Fruit fly (Drosophila melanogaster): ENCODE results near the gene CG43390.

CG43390 gene

DNA sequence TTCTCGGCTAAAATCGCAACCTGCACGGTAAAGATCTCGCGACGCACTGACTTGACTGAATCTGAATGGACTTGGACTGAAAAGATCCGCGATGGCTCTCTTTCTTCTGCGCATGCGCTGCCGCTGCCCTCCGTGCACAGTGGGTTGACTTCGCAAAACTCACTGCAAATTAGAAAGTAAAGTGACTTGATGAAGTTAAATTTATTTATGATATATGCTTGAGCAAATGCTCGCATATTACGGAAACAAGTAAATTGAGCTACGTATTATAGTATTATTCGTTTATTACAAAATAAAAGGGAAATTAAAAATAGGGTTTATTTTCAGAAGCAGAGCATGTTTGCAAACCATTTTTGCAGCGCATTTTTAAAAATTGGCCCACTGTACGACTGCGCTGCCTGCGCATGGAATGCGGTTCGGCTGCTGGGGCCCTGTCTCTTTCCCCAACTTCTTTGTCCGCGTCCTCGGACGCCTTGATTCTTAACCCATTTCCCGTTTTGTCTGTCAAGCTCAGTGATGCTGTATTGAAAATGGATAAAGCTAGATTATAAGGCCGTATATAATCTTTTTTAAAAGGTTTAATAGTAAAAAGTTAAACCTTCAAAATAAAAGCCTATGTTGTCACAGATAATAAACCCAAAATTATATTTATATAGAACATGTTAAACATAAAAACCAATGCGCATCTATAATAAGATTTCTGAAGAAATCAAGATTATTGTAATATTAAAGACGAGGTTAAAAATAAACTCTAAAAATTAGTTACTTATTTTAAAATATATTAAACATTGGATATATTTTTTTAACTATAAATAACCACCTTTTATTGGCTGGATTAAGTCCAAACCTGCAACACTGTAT lies 8.2 kb upstream of the CG43390 start, which contains the start of gene rt (continued):
- TF ChIP-seq ken (GFP tag; IDR thresholded peaks at IDR 0.05) (peak; percentile 44; the same call in 1 of the 3 replicates), dmrt99B (tag; optimal IDR thresholded peaks at IDR 0.05) (peak; percentile 53), nau (GFP tag; optimal IDR thresholded peaks at IDR 0.05) (peak; percentile 33), p53 (GFP tag; optimal IDR thresholded peaks at IDR 0.05) (no peak), sug (tag; optimal IDR thresholded peaks at IDR 0.05) (no peak), Ets65A (GFP tag) (peak; percentile 23), CG2202 (tag; optimal IDR thresholded peaks at IDR 0.05) (peak; percentile 55), Ada2b (GFP tag; IDR thresholded peaks at IDR 0.05) (0 out of 2 replicates have a peak, but pooled peaks have one; percentile 32), kah (GFP tag; optimal IDR thresholded peaks at IDR 0.05) (no peak), abd-A (tag; optimal IDR thresholded peaks at IDR 0.05) (no peak), peb (GFP tag; IDR thresholded peaks at IDR 0.05) (peak; percentile 45; the same call in 1 of the 2 replicates), CG6791 (GFP tag; IDR thresholded peaks at IDR 0.05; ENCODE audit: partially characterized antibody) (no peak), Oli (tag; optimal IDR thresholded peaks at IDR 0.05) (peak; percentile 66), Lpt (GFP tag; optimal IDR thresholded peaks at IDR 0.05) (no peak), knrl (GFP tag; IDR thresholded peaks at IDR 0.05; ENCODE audit: partially characterized antibody) (0 out of 3 replicates have a peak, but pooled peaks have one; percentile 19), CG10366 (GFP tag; IDR thresholded peaks at IDR 0.05) (0 out of 2 replicates have a peak, but pooled peaks have one; percentile 16), CG13424 (tag; optimal IDR thresholded peaks at IDR 0.05) (peak; percentile 70), gt (GFP tag; IDR thresholded peaks at IDR 0.05) (no peak), slp2 (GFP tag; optimal IDR thresholded peaks at IDR 0.05) (no peak), CG31388 (GFP tag; optimal IDR thresholded peaks at IDR 0.05) (no peak), CG8359 (GFP tag; optimal IDR thresholded peaks at IDR 0.05; ENCODE audit: borderline replicate concordance) (peak; percentile 37), Fer3 (tag; optimal IDR thresholded peaks at IDR 0.05) (peak; percentile 22), pros (GFP tag; optimal IDR thresholded peaks at IDR 0.05) (no peak), Six4 (GFP tag; optimal IDR thresholded peaks at IDR 0.05) (peak; percentile 41), E2f1 (GFP tag; IDR thresholded peaks at IDR 0.05) (0 out of 2 replicates have a peak, but pooled peaks have one; percentile 51), Sry-β (GFP tag; optimal IDR thresholded peaks at IDR 0.05) (peak; percentile 85), jigr1 (GFP tag; IDR thresholded peaks at IDR 0.05) (peak; percentile 49; the same call in 1 of the 3 replicates), Hsf (GFP tag; optimal IDR thresholded peaks at IDR 0.05) (peak; percentile 63), CG10274 (GFP tag; optimal IDR thresholded peaks at IDR 0.05) (peak; percentile 3), odd (GFP tag; optimal IDR thresholded peaks at IDR 0.05) (peak; percentile 25), CG1529 (GFP tag; optimal IDR thresholded peaks at IDR 0.05) (peak; percentile 56)

DNA sequence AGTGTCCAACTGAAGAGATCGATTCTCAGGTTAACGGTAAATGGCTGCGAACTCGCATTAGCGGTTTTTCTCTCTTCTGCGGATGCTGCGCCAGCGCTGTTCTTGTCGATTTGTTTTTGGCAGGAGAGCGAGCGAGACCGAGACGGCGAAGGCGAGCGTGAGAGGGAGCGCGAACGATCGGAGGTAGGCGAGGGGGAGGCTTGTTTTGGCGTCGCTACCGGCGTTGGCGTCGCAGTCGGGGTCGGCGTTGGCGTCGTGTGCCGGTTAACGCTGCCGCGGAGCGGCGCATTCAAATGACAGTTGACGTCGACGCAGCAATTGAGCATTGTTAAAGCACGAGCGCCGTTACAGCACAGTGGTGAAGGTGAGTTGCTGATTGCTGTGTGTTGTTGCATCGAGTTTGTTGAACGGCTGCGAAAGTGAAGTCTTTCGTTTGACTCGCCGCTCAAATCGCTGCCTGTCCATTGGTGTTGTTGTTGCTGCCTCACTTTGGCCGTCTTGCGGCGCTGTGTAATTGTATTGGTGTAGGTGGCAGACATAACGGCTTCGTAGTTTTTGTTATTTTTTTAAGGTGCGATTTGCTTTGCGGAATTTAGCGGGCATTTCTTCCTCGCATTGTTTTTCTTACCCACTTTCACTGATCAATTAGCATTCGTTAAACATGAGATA lies 7.2 kb upstream of the CG43390 start:
- TF ChIP-seq kni (GFP tag; optimal IDR thresholded peaks at IDR 0.05) (peak; percentile 69), stwl (tag; optimal IDR thresholded peaks at IDR 0.05) (peak; percentile 25), CG17385 (GFP tag; optimal IDR thresholded peaks at IDR 0.05) (no peak), HLHmδ (GFP tag; optimal IDR thresholded peaks at IDR 0.05) (peak; percentile 26), kay (GFP tag; optimal IDR thresholded peaks at IDR 0.05) (no peak), CG31224 (GFP tag; IDR thresholded peaks at IDR 0.05) (no peak), Adf1 (GFP tag; IDR thresholded peaks at IDR 0.05) (peak; percentile 99), so (GFP tag; IDR thresholded peaks at IDR 0.05) (0 out of 3 replicates have a peak, but pooled peaks have one; percentile 7), lab (GFP tag; optimal IDR thresholded peaks at IDR 0.05) (no peak), CG12942 (GFP tag; optimal IDR thresholded peaks at IDR 0.05) (no peak), bbx (GFP tag; IDR thresholded peaks at IDR 0.05; ENCODE audit: partially characterized antibody) (peak; percentile 30; the same call in 1 of the 2 replicates), CG32532 (GFP tag; IDR thresholded peaks at IDR 0.05) (peak; percentile 28; the same call in 1 of the 2 replicates), CG10462 (GFP tag; optimal IDR thresholded peaks at IDR 0.05) (peak; percentile 56), chn (GFP tag; optimal IDR thresholded peaks at IDR 0.05) (peak; percentile 14), Aef1 (GFP tag; IDR thresholded peaks at IDR 0.05) (peak; percentile 16; the same call in 1 of the 3 replicates), chif (GFP tag; optimal IDR thresholded peaks at IDR 0.05) (peak in 1 of 2 experiments; percentile 2), sd (tag; optimal IDR thresholded peaks at IDR 0.05) (peak; percentile 5)
